Worm (Caenorhabditis elegans): ENCODE results near the gene ztf-14.

ztf-14 gene

DNA sequence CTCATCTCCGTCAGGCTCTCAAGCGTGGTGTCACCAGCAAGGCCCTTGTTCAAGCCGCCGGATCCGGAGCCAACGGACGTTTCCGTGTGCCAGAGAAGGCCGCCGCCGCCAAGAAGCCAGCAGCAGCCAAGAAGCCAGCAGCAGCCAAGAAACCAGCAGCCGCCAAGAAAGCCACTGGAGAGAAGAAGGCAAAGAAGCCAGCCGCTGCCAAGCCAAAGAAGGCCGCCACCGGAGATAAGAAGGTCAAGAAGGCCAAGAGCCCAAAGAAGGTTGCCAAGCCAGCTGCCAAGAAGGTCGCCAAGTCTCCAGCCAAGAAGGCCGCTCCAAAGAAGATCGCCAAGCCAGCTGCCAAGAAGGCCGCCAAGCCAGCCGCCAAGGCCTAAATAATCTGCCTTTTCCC lies 5.4 kb upstream of the ztf-14 start:
- TF ChIP-seq unc-30 (tag; optimal IDR thresholded peaks at IDR 0.05), result no peak
- TF ChIP-seq elt-3 (tag; optimal IDR thresholded peaks at IDR 0.05), result no peak
- TF ChIP-seq fos-1 (tag; optimal IDR thresholded peaks at IDR 0.05), result no peak
- TF ChIP-seq skn-1 (tag; optimal IDR thresholded peaks at IDR 0.05), result no peak
- no peak for TF ChIP-seq C34B4.2 (tag; optimal IDR thresholded peaks at IDR 0.05)
- TF ChIP-seq nhr-71 (tag; optimal IDR thresholded peaks at IDR 0.05), result no peak
- no peak for TF ChIP-seq ceh-90 (tag; optimal IDR thresholded peaks at IDR 0.05)
- TF ChIP-seq isw-1 (GFP tag; IDR thresholded peaks at IDR 0.05), result no peak
- TF ChIP-seq ces-1 (GFP tag; optimal IDR thresholded peaks at IDR 0.05), result no peak
- TF ChIP-seq nhr-11 (tag; optimal IDR thresholded peaks at IDR 0.05), result no peak
- no peak for TF ChIP-seq nhr-20 (tag; optimal IDR thresholded peaks at IDR 0.05)

DNA sequence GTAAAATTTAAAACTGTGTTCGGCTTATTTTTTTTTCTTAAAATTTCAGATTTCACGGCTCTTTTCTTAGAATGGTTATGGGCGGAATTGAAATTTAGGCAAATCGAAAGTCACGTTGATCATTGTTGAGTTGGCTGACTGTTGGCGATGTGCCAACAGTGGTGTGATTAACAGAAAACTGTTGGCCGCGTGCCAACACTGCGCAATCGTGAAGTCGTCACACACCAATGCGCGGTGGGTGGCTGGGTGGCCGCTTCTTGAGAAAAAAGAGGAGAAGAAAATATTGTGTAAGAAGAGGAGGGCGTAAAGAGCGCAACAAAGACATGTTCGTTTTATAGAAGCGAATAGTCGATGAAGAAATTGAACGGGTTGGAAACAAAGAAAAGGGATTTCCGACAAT lies 4.8 kb upstream of the ztf-14 start:
- TF ChIP-seq ceh-63 (GFP tag; optimal IDR thresholded peaks at IDR 0.05) (no peak), unc-62 (GFP tag; optimal IDR thresholded peaks at IDR 0.05) (no peak), unc-30 (tag; optimal IDR thresholded peaks at IDR 0.05) (no peak), ama-1 (optimal IDR thresholded peaks at IDR 0.05) (peak; percentile 68), dpl-1 (GFP tag; optimal IDR thresholded peaks at IDR 0.05) (no peak), zip-4 (GFP tag; optimal IDR thresholded peaks at IDR 0.05) (no peak), efl-1 (optimal IDR thresholded peaks at IDR 0.05) (no peak), efl-1 (GFP tag; optimal IDR thresholded peaks at IDR 0.05 in 1 of 2) (peak in 1 of 2 experiments; percentile 20), xbp-1 (tag; optimal IDR thresholded peaks at IDR 0.05) (no peak), dsc-1 (tag; optimal IDR thresholded peaks at IDR 0.05) (no peak), nhr-20 (tag; optimal IDR thresholded peaks at IDR 0.05) (no peak), C04F5.9 (tag; optimal IDR thresholded peaks at IDR 0.05) (no peak), snu-23 (GFP tag; optimal IDR thresholded peaks at IDR 0.05) (peak; percentile 17), snpc-4 (tag; optimal IDR thresholded peaks at IDR 0.05) (no peak), lin-13 (GFP tag; optimal IDR thresholded peaks at IDR 0.05) (no peak), swsn-7 (tag; optimal IDR thresholded peaks at IDR 0.05) (no peak), ztf-11 (tag; optimal IDR thresholded peaks at IDR 0.05) (no peak), ces-1 (GFP tag; optimal IDR thresholded peaks at IDR 0.05) (no peak), nhr-28 (tag; optimal IDR thresholded peaks at IDR 0.05) (no peak), zag-1 (tag; optimal IDR thresholded peaks at IDR 0.05) (no peak), C16A3.4 (tag; optimal IDR thresholded peaks at IDR 0.05) (no peak), rnt-1 (tag; optimal IDR thresholded peaks at IDR 0.05) (peak; percentile 1), mef-2 (tag; optimal IDR thresholded peaks at IDR 0.05) (no peak), lin-15B (tag; optimal IDR thresholded peaks at IDR 0.05) (no peak), irx-1 (tag; optimal IDR thresholded peaks at IDR 0.05) (no peak), unc-86 (tag; optimal IDR thresholded peaks at IDR 0.05) (no peak), elt-2 (tag; optimal IDR thresholded peaks at IDR 0.05) (no peak), elt-3 (tag; optimal IDR thresholded peaks at IDR 0.05) (no peak), lir-3 (tag; optimal IDR thresholded peaks at IDR 0.05; ENCODE audit: poor library complexity) (no peak), nhr-237 (tag; optimal IDR thresholded peaks at IDR 0.05) (no peak), lin-35 (GFP tag; optimal IDR thresholded peaks at IDR 0.05) (no peak), ceh-90 (tag; optimal IDR thresholded peaks at IDR 0.05) (no peak), sox-4 (tag; optimal IDR thresholded peaks at IDR 0.05) (no peak), fkh-4 (tag; optimal IDR thresholded peaks at IDR 0.05; ENCODE audit: borderline replicate concordance) (no peak), mab-9 (GFP tag; IDR thresholded peaks at IDR 0.05) (no peak), pax-3 (tag; optimal IDR thresholded peaks at IDR 0.05) (no peak), ceh-88 (GFP tag; IDR thresholded peaks at IDR 0.05) (no peak), ceh-82 (tag; optimal IDR thresholded peaks at IDR 0.05) (no peak), nhr-85 (tag) (peak; percentile 80), vab-15 (tag; optimal IDR thresholded peaks at IDR 0.05) (no peak), nhr-84 (tag; optimal IDR thresholded peaks at IDR 0.05) (no peak), mdl-1 (tag; optimal IDR thresholded peaks at IDR 0.05) (no peak), Y116A8C.19 (tag; optimal IDR thresholded peaks at IDR 0.05; ENCODE audit: borderline replicate concordance) (no peak), grh-1 (GFP tag; IDR thresholded peaks at IDR 0.05) (peak; percentile 28; the same call in 1 of the 2 replicates), nhr-76 (tag; optimal IDR thresholded peaks at IDR 0.05) (no peak), lsy-2 (tag; optimal IDR thresholded peaks at IDR 0.05) (no peak), nhr-11 (tag; optimal IDR thresholded peaks at IDR 0.05) (no peak), ets-5 (GFP tag; IDR thresholded peaks at IDR 0.05) (no peak)

Measured in whole organism, L1 larva.